Fruit fly (Drosophila melanogaster): Measurements from ENCODE around the gene CG43318.

Gene CG43318

DNA sequence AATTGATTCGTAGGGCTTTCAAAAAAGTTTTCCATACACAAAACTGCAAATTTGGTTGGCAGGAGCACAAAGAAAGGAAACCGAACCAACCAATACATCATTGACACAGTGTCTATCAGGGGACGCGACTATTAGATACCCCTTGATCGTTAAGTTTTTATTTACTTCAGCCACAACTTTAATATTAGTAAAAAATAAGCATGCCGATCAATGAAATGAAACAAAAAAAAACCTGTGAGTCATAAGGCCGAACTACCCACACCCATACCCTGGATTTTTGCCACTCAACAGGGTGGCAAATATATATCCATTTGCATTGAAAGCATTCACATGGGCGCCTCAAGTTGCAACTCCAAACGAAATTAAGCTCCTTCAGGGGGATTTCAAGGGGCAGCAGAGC lies 17.0 kb downstream of the CG43318 start (continued):
- TF ChIP-seq Sox15 (GFP tag; optimal IDR thresholded peaks at IDR 0.05) (no peak), Ets96B (tag; optimal IDR thresholded peaks at IDR 0.05) (no peak), CG1621 (tag; optimal IDR thresholded peaks at IDR 0.05) (no peak), cyc (GFP tag; optimal IDR thresholded peaks at IDR 0.05) (peak; percentile 32), CG31627 (GFP tag; optimal IDR thresholded peaks at IDR 0.05) (peak; percentile 46), CG8632 (GFP tag; optimal IDR thresholded peaks at IDR 0.05) (no peak), CG11294 (GFP tag; IDR thresholded peaks at IDR 0.05) (no peak), Blimp-1 (GFP tag; optimal IDR thresholded peaks at IDR 0.05) (no peak), CG11902 (GFP tag; optimal IDR thresholded peaks at IDR 0.05) (no peak), Lpt (GFP tag; optimal IDR thresholded peaks at IDR 0.05) (no peak), CG3919 (GFP tag; optimal IDR thresholded peaks at IDR 0.05) (no peak), vri (GFP tag; optimal IDR thresholded peaks at IDR 0.05) (no peak), Smox (GFP tag; optimal IDR thresholded peaks at IDR 0.05) (peak; percentile 24), pdm3 (GFP tag; optimal IDR thresholded peaks at IDR 0.05) (peak; percentile 34), CG11762 (GFP tag; optimal IDR thresholded peaks at IDR 0.05; ENCODE audit: insufficient read depth) (no peak), spab (GFP tag; optimal IDR thresholded peaks at IDR 0.05) (no peak), Eip93F (GFP tag; optimal IDR thresholded peaks at IDR 0.05) (no peak), CG6163 (GFP tag; IDR thresholded peaks at IDR 0.05) (peak; percentile 73), achi (GFP tag; optimal IDR thresholded peaks at IDR 0.05) (peak; percentile 43), CG7368 (GFP tag; optimal IDR thresholded peaks at IDR 0.05) (peak; percentile 33), Hr4 (GFP tag; optimal IDR thresholded peaks at IDR 0.05) (peak; percentile 57)

- no peak for TF ChIP-seq fkh (GFP tag; optimal IDR thresholded peaks at IDR 0.05)
- no peak for TF ChIP-seq CG6854 (GFP tag; optimal IDR thresholded peaks at IDR 0.05)
- TF ChIP-seq dsx (GFP tag; optimal IDR thresholded peaks at IDR 0.05; ENCODE audit: poor library complexity, severe bottlenecking) = no peak
- TF ChIP-seq CG16779 (tag; optimal IDR thresholded peaks at IDR 0.05) = no peak
- no peak for TF ChIP-seq CG6163 (GFP tag; IDR thresholded peaks at IDR 0.05)
- no peak for TF ChIP-seq eg (GFP tag; IDR thresholded peaks at IDR 0.05)
Observed at dm6 chr3R:15814150-15814549, 19.1 kb downstream of the CG43318 start.

- TF ChIP-seq eg (GFP tag; IDR thresholded peaks at IDR 0.05) (peak; percentile 12; the same call in 1 of the 3 replicates), ss (GFP tag; optimal IDR thresholded peaks at IDR 0.05) (peak in 1 of 2 experiments; percentile 46), Hr38 (GFP tag; optimal IDR thresholded peaks at IDR 0.05) (no peak), cyc (GFP tag; optimal IDR thresholded peaks at IDR 0.05) (no peak), CG3919 (GFP tag; optimal IDR thresholded peaks at IDR 0.05) (peak; percentile 17), CG9139 (GFP tag; optimal IDR thresholded peaks at IDR 0.05) (no peak), Ets21C (GFP tag; optimal IDR thresholded peaks at IDR 0.05) (no peak), Sox102F (GFP tag; optimal IDR thresholded peaks at IDR 0.05) (peak; percentile 3), Eip78C (GFP tag) (peak; percentile 30), pdm3 (GFP tag; optimal IDR thresholded peaks at IDR 0.05) (no peak), CG11902 (GFP tag; optimal IDR thresholded peaks at IDR 0.05) (no peak), Met (GFP tag; optimal IDR thresholded peaks at IDR 0.05) (no peak)
Observed at dm6 chr3R:15810369-15810768, 22.9 kb downstream of the CG43318 start.

- TF ChIP-seq eg (GFP tag; IDR thresholded peaks at IDR 0.05) (no peak), Blimp-1 (GFP tag; optimal IDR thresholded peaks at IDR 0.05) (peak; percentile 41), Ets21C (GFP tag; optimal IDR thresholded peaks at IDR 0.05) (no peak), esn (GFP tag; optimal IDR thresholded peaks at IDR 0.05) (no peak), CG1621 (tag; optimal IDR thresholded peaks at IDR 0.05) (no peak), CG6163 (GFP tag; IDR thresholded peaks at IDR 0.05) (0 out of 3 replicates have a peak, but pooled peaks have one; percentile 17), achi (GFP tag; optimal IDR thresholded peaks at IDR 0.05) (no peak)
Observed at dm6 chr3R:15807877-15808381, 25.3 kb downstream of the CG43318 start.
